Worm (Caenorhabditis elegans) whole organism, young adult: ENCODE measurements around the gene str-47.

ENCODE experiments used
- B0035.1 ChIP-seq: sonication (generic microtip); optimal IDR thresholded peaks from 2 replicates; lab custom pipeline; 2016; ENCODE audit warnings: missing genetic modification characterization, mild to moderate bottlenecking, missing compliant biosample characterization, missing genotype, missing genetic modification reagents
- C17E4.6 ChIP-seq: fragments of 200-800 bp; sonication (Bioruptor generic); IDR thresholded peaks from 2 replicates; pipeline ENCODE4 v1.3.6; 2022; ENCODE audit warnings: missing genetic modification reagents, missing genetic modification characterization, missing compliant biosample characterization
- D2030.7 ChIP-seq: fragments of 200-800 bp; sonication (Bioruptor generic); IDR thresholded peaks from 2 replicates; pipeline ENCODE4 v1.3.6; 2022; ENCODE audit warnings: missing genetic modification reagents, missing genetic modification characterization, missing compliant biosample characterization
- F23B12.7 ChIP-seq: sonication (generic microtip); optimal IDR thresholded peaks from 2 replicates; lab custom pipeline; 2017; ENCODE audit warnings: missing genetic modification characterization, mild to moderate bottlenecking, missing compliant biosample characterization, antibody characterized with exemption, moderate library complexity; ENCODE audit not compliant: insufficient read depth
- F39B2.1 ChIP-seq: fragments of 200-800 bp; sonication (Bioruptor generic); IDR thresholded peaks from 2 replicates; pipeline ENCODE4 v1.3.6; 2022; ENCODE audit warnings: missing genetic modification reagents, missing genetic modification characterization, missing compliant biosample characterization
- F55B11.4 ChIP-seq: sonication (generic microtip); optimal IDR thresholded peaks from 2 replicates; lab custom pipeline; 2016; ENCODE audit warnings: missing compliant biosample characterization, missing genetic modification characterization, borderline replicate concordance; ENCODE audit not compliant: insufficient read depth
- Y53F4B.3 ChIP-seq: fragments of 200-800 bp; sonication (Bioruptor generic); IDR thresholded peaks from 2 replicates; pipeline ENCODE4 v1.3.6; 2022; ENCODE audit warnings: missing genetic modification reagents, missing genetic modification characterization, missing compliant biosample characterization
- Y53G8AR.9 ChIP-seq: fragments of 200-800 bp; sonication (Bioruptor generic); conservative IDR thresholded peaks from 2 replicates; pipeline ENCODE4 v1.3.6; 2022; ENCODE audit warnings: missing genetic modification reagents, missing genetic modification characterization, missing compliant biosample characterization
- Y67H2A.10 ChIP-seq: fragments of 200-800 bp; sonication (Bioruptor generic); conservative IDR thresholded peaks from 2 replicates; pipeline ENCODE4 v1.3.6; 2022; ENCODE audit warnings: missing genetic modification reagents, missing genetic modification characterization, missing compliant biosample characterization
- ama-1 ChIP-seq, 3 experiments: fragments of 150-350 bp in 1 of 3; sonication (generic microtip) in 2 of 3; optimal IDR thresholded peaks; 2 replicates each; lab custom pipeline; 2014 to 2018; ENCODE audit warnings: missing biosample characterization in 2 of 3, missing genetic modification characterization in 2 of 3, missing genetic modification reagents in 2 of 3
- atf-7 ChIP-seq: sonication (generic microtip); optimal IDR thresholded peaks from 2 replicates; lab custom pipeline; 2017; ENCODE audit warnings: mild to moderate bottlenecking, missing genetic modification characterization, missing compliant biosample characterization
- cebp-1 ChIP-seq, 2 experiments: fragments of 200-800 bp in 1 of 2; sonication (Bioruptor generic) in 1 of 2; sonication (generic microtip) in 1 of 2; IDR thresholded peaks in 1 of 2; optimal IDR thresholded peaks in 1 of 2; 2 replicates each; pipeline versions ENCODE4 v1.3.6 to Lab custom; 2017 to 2022; ENCODE audit warnings: missing compliant biosample characterization in 2 of 2, missing genetic modification characterization in 2 of 2, mild to moderate bottlenecking in 1 of 2, missing genetic modification reagents in 1 of 2, moderate library complexity in 1 of 2
- cebp-2 ChIP-seq: fragments of 200-800 bp; sonication (Bioruptor generic); IDR thresholded peaks from 2 replicates; pipeline ENCODE4 v1.3.6; 2022; ENCODE audit warnings: missing genetic modification characterization, missing compliant biosample characterization
- ceh-91 ChIP-seq: fragments of 200-800 bp; sonication (Bioruptor generic); IDR thresholded peaks from 2 replicates; pipeline ENCODE4 v1.3.6; 2022; ENCODE audit warnings: missing genetic modification reagents, missing genetic modification characterization, missing compliant biosample characterization
- dpl-1 ChIP-seq: fragments of 150-350 bp; optimal IDR thresholded peaks from 2 replicates; lab custom pipeline; 2014; ENCODE audit warnings: missing biosample characterization, missing genetic modification reagents, missing genetic modification characterization
- egl-18 ChIP-seq: fragments of 200-800 bp; sonication (Bioruptor generic); IDR thresholded peaks from 2 replicates; pipeline ENCODE4 v1.3.6; 2022; ENCODE audit warnings: missing genetic modification reagents, missing genetic modification characterization, missing compliant biosample characterization
- egl-44 ChIP-seq: fragments of 200-800 bp; sonication (Bioruptor generic); IDR thresholded peaks from 2 replicates; pipeline ENCODE4 v1.3.6; 2022; ENCODE audit warnings: missing genetic modification reagents, missing genetic modification characterization, missing compliant biosample characterization
- lag-1 ChIP-seq: fragments of 200-800 bp; sonication (Bioruptor generic); IDR thresholded peaks from 2 replicates; pipeline ENCODE4 v1.3.6; 2022; ENCODE audit warnings: missing genetic modification reagents, missing genetic modification characterization, missing compliant biosample characterization
- let-526 ChIP-seq: fragments of 200-800 bp; sonication (Bioruptor generic); IDR thresholded peaks from 2 replicates; pipeline ENCODE4 v1.3.6; 2022; ENCODE audit warnings: missing genetic modification reagents, missing genetic modification characterization, missing compliant biosample characterization
- lsy-27 ChIP-seq: sonication (generic microtip); optimal IDR thresholded peaks from 2 replicates; lab custom pipeline; 2017; ENCODE audit warnings: missing genetic modification characterization, mild to moderate bottlenecking, missing compliant biosample characterization, antibody characterized with exemption, missing genotype, borderline replicate concordance; ENCODE audit not compliant: insufficient read depth
- madf-3 ChIP-seq: fragments of 200-800 bp; sonication (Bioruptor generic); IDR thresholded peaks from 2 replicates; pipeline ENCODE4 v1.3.6; 2022; ENCODE audit warnings: missing genetic modification reagents, missing genetic modification characterization, missing compliant biosample characterization
- nhr-179 ChIP-seq: sonication (generic microtip); optimal IDR thresholded peaks from 2 replicates; lab custom pipeline; 2016; ENCODE audit warnings: mild to moderate bottlenecking, missing genetic modification characterization, missing compliant biosample characterization
- nhr-90 ChIP-seq: sonication (generic microtip); optimal IDR thresholded peaks from 2 replicates; lab custom pipeline; 2016; ENCODE audit warnings: missing genotype, mild to moderate bottlenecking, missing genetic modification characterization, missing compliant biosample characterization
- rpc-1 ChIP-seq, 2 experiments: fragments of 150-350 bp in 1 of 2; sonication (generic microtip) in 1 of 2; optimal IDR thresholded peaks; 2 replicates each; lab custom pipeline; 2014 to 2018; ENCODE audit warnings: missing biosample characterization in 1 of 2, missing genetic modification characterization in 1 of 2, missing genetic modification reagents in 1 of 2, missing genotype in 1 of 2
- sea-2 ChIP-seq: fragments of 200-800 bp; sonication (Bioruptor generic); IDR thresholded peaks from 2 replicates; pipeline ENCODE4 v1.3.6; 2022; ENCODE audit warnings: missing genetic modification characterization, missing compliant biosample characterization
- snpc-3.4 ChIP-seq: sonication (generic microtip); optimal IDR thresholded peaks from 2 replicates; lab custom pipeline; 2017; ENCODE audit warnings: missing genetic modification characterization, mild to moderate bottlenecking, missing compliant biosample characterization, antibody characterized with exemption, moderate library complexity, missing genotype, missing genetic modification reagents
- somi-1 ChIP-seq: fragments of 200-800 bp; sonication (Bioruptor generic); optimal IDR thresholded peaks from 2 replicates; lab custom pipeline; 2018; ENCODE audit warnings: mild to moderate bottlenecking, missing genetic modification characterization, missing compliant biosample characterization
- tbx-9 ChIP-seq: sonication (generic microtip); optimal IDR thresholded peaks from 2 replicates; lab custom pipeline; 2016; ENCODE audit warnings: borderline replicate concordance, missing genetic modification characterization, inconsistent platforms, missing compliant biosample characterization
- ztf-25 ChIP-seq: fragments of 200-800 bp; sonication (Bioruptor generic); IDR thresholded peaks from 2 replicates; pipeline ENCODE4 v1.3.6; 2022; ENCODE audit warnings: missing genetic modification reagents, missing genetic modification characterization, missing compliant biosample characterization
- ztf-3 ChIP-seq: fragments of 200-800 bp; sonication (Bioruptor generic); optimal IDR thresholded peaks from 2 replicates; lab custom pipeline; 2018; ENCODE audit warnings: mild to moderate bottlenecking, missing genetic modification characterization, missing compliant biosample characterization

The str-47 gene

DNA sequence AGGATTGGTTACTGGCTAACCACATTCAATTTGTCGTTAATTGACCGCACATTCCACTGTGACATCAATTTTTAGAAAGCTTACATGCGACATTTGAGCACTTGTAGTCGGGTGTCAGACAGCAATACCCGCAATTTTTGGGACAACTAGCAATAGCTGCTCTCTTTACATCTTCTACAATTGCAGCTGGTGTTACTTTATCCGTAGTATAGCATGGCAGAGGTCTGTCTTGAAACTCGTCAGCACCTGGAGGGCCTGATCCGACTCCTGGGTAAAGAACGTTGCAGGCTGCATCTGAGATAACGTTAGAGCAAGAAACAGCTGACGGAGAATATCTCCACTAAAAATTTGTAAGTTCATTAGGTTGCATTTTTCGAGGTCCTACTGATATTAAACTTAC is 6.2 kb upstream of the str-47 start:
- no peak for TF ChIP-seq ceh-91

DNA sequence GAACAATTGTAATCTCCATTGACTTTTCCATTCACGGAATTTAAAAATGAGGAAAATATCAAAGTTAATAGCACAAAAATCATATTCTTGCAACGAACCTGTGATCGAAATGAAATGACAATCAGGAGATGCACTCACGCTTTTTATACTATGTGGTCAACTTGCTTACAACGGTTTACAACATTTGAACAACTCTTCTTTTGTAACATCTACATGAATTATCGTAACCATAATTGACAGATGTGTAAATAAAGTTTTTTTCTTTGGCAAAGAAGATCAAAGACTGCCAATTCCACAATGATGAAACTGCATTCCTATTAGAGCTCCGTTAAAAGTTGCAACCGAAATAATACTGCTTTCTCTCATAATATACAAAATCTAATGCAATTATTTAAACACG is 5.8 kb upstream of the str-47 start, which contains the start of gene F07C4.10:
Gene F07C4.10 (minus strand): TSS at position 101 of the 400 bp plus-strand sequence.
- TF ChIP-seq Y53G8AR.9: no peak

ce11 chrV:7641718-7642117 is 3.8 kb upstream of the str-47 start:
- TF ChIP-seq egl-18 (GFP tag; lab: Robert Waterston, UW) (no peak), ztf-25 (GFP tag; lab: Robert Waterston, UW) (no peak), lsy-27 (no peak), ztf-3 (GFP tag; lab: Kevin White, UChicago) (no peak), cebp-1 (GFP tag; IDR thresholded peaks at IDR 0.05; lab: Robert Waterston, UW) (no peak), cebp-1 (tag; optimal IDR thresholded peaks at IDR 0.05; lab: Kevin White, UChicago) (no peak)
- TF ChIP-seq, all 124 proteins: peak for 0

ce11 chrV:7643416-7643815 is 2.1 kb upstream of the str-47 start, which contains the start of gene F07C4.11:
TSS of gene F07C4.11 (minus strand) at chrV:7643516.
- TF ChIP-seq nhr-179: no peak
- no peak for TF ChIP-seq F39B2.1
- TF ChIP-seq lag-1: no peak
- no peak for TF ChIP-seq ama-1 (optimal IDR thresholded peaks at IDR 0.05; lab: Kevin White, UChicago)
- TF ChIP-seq ama-1 (GFP tag; optimal IDR thresholded peaks at IDR 0.05; lab: Kevin White, UChicago): no peak
- no peak for TF ChIP-seq B0035.1 (tag; lab: Kevin White, UChicago)
- TF ChIP-seq F23B12.7: no peak
- TF ChIP-seq snpc-3.4 (tag; lab: Kevin White, UChicago): no peak
- TF ChIP-seq madf-3 (GFP tag; lab: Robert Waterston, UW): no peak
- TF ChIP-seq somi-1 (GFP tag; lab: Kevin White, UChicago): no peak
- no peak for TF ChIP-seq F55B11.4 (tag; lab: Kevin White, UChicago)
- no peak for TF ChIP-seq let-526 (GFP tag; lab: Robert Waterston, UW)
- TF ChIP-seq nhr-90: no peak
- TF ChIP-seq ztf-3 (GFP tag; lab: Kevin White, UChicago): no peak
- no peak for TF ChIP-seq Y67H2A.10 (GFP tag; lab: Robert Waterston, UW)
- no peak for TF ChIP-seq tbx-9
- TF ChIP-seq sea-2 (GFP tag; lab: Robert Waterston, UW): no peak
- TF ChIP-seq Y53F4B.3 (GFP tag; lab: Robert Waterston, UW): no peak
- TF ChIP-seq rpc-1 (optimal IDR thresholded peaks at IDR 0.05; lab: Kevin White, UChicago): no peak
- no peak for TF ChIP-seq rpc-1 (tag; optimal IDR thresholded peaks at IDR 0.05; lab: Kevin White, UChicago)
- no peak for TF ChIP-seq egl-44 (GFP tag; lab: Robert Waterston, UW)
- TF ChIP-seq, all 124 proteins: peak for 0

DNA sequence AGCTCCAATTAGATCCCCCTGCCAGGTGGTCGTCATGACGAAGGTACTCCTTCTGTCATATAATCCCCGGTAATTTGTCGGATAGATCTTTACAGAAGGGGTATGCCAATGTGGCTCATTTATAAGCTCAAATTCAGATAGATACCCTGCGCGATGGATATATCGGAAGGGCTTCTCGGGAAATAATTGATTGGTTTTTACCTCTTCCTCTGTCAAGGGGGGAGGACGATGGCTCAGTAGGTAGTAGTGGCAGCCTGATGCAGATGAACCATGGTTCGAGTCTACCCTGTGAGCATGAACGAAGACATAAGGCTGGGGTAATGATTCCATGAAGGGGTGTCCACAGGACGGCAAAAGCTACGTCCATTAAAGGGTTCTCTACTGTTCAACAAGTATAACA is 1.6 kb downstream of the str-47 start:
- no peak for TF ChIP-seq atf-7 (tag; lab: Kevin White, UChicago)
- no peak for TF ChIP-seq rpc-1 (optimal IDR thresholded peaks at IDR 0.05; lab: Kevin White, UChicago)
- peak; percentile 8 for TF ChIP-seq rpc-1 (tag; optimal IDR thresholded peaks at IDR 0.05; lab: Kevin White, UChicago)
- TF ChIP-seq, all 124 proteins: peak for 1

DNA sequence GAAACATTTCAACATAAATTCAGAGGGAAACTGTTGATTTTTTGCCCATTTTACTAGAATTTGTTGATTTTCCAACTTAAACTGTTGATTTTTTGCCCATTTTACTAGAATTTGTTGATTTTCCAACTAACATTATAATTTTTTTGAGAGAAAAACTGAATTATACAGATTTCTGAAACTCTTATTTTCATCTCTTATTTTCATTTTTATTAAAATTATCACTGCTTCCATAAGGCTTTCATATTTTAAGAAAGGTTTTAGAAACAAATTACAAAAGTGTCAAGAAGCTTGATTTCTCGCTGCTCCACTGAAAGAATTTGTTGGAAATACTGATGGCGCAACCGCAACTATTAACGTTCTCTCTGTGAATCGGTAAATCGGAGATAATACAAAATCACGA is 4.4 kb downstream of the str-47 start:
- TF ChIP-seq C17E4.6 (GFP tag; lab: Robert Waterston, UW) (no peak), egl-44 (GFP tag; lab: Robert Waterston, UW) (no peak), cebp-2 (GFP tag; lab: Robert Waterston, UW) (no peak), dpl-1 (GFP tag; lab: Kevin White, UChicago) (no peak), D2030.7 (GFP tag; lab: Robert Waterston, UW) (no peak)
